Worm (Caenorhabditis elegans) whole organism, L1 larva: ENCODE measurements around the gene sel-2.

Experiments used
- C04F5.9 ChIP-seq: sonication (generic microtip); optimal IDR thresholded peaks from 2 replicates; lab custom pipeline; 2016; ENCODE audit warnings: missing genetic modification characterization, missing compliant biosample characterization
- C16A3.4 ChIP-seq: fragments of 150-350 bp; optimal IDR thresholded peaks from 2 replicates; lab custom pipeline; 2014; ENCODE audit warnings: missing biosample characterization, missing genetic modification characterization
- C34B4.2 ChIP-seq: sonication (generic microtip); optimal IDR thresholded peaks from 2 replicates; lab custom pipeline; 2017; ENCODE audit warnings: mild to moderate bottlenecking, missing genetic modification characterization, missing compliant biosample characterization
- aly-2 ChIP-seq: fragments of 150-350 bp; optimal IDR thresholded peaks from 2 replicates; lab custom pipeline; 2014; ENCODE audit warnings: missing biosample characterization, missing genetic modification characterization
- ama-1 ChIP-seq: fragments of 150-350 bp; optimal IDR thresholded peaks from 2 replicates; lab custom pipeline; 2014
- blmp-1 ChIP-seq: fragments of 150-350 bp; optimal IDR thresholded peaks from 2 replicates; lab custom pipeline; 2014; ENCODE audit warnings: missing biosample characterization, missing genetic modification characterization
- ceh-8 ChIP-seq: fragments of 200-800 bp; sonication (Bioruptor generic); optimal IDR thresholded peaks from 2 replicates; lab custom pipeline; 2018; ENCODE audit warnings: mild to moderate bottlenecking, missing genetic modification characterization, moderate library complexity, missing compliant biosample characterization
- ceh-90 ChIP-seq: sonication (generic microtip); optimal IDR thresholded peaks from 2 replicates; lab custom pipeline; 2016; ENCODE audit warnings: missing genetic modification characterization, missing compliant biosample characterization
- dsc-1 ChIP-seq: sonication (generic microtip); optimal IDR thresholded peaks from 2 replicates; lab custom pipeline; 2016; ENCODE audit warnings: mild to moderate bottlenecking, missing genetic modification characterization, missing compliant biosample characterization
- efl-1 ChIP-seq, 4 experiments: fragments of 150-350 bp; optimal IDR thresholded peaks in 3 of 4; peaks in 1 of 4; 1 replicate in 1 of 4; 2 replicates in 3 of 4; lab custom pipeline; 2014; ENCODE audit warnings: missing biosample characterization in 2 of 4, missing genetic modification characterization in 2 of 4, missing genetic modification reagents in 2 of 4
- efl-3 ChIP-seq: fragments of 200-800 bp; sonication (Bioruptor generic); optimal IDR thresholded peaks from 2 replicates; lab custom pipeline; 2018; ENCODE audit warnings: mild to moderate bottlenecking, missing genetic modification characterization, missing compliant biosample characterization
- elt-2 ChIP-seq: sonication (generic microtip); optimal IDR thresholded peaks from 2 replicates; lab custom pipeline; 2016; ENCODE audit warnings: missing genetic modification characterization, mild to moderate bottlenecking, inconsistent platforms, missing compliant biosample characterization, missing genetic modification reagents
- elt-3 ChIP-seq, 6 experiments: fragments of 150-350 bp in 1 of 6; sonication (generic microtip); optimal IDR thresholded peaks; 2 replicates each; lab custom pipeline; 2017 to 2018; ENCODE audit warnings: missing biosample characterization in 6 of 6, missing genetic modification characterization in 6 of 6, inconsistent platforms in 1 of 6
- ets-5 ChIP-seq: fragments of 200-800 bp; sonication (Bioruptor generic); IDR thresholded peaks from 2 replicates; pipeline ENCODE4 v1.3.6; 2022; ENCODE audit warnings: missing genetic modification characterization, missing compliant biosample characterization
- fkh-10 ChIP-seq: sonication (generic microtip); optimal IDR thresholded peaks from 2 replicates; lab custom pipeline; 2017; ENCODE audit warnings: missing biosample characterization, missing genetic modification reagents, missing genetic modification characterization
- fkh-4 ChIP-seq: sonication (generic microtip); optimal IDR thresholded peaks from 2 replicates; lab custom pipeline; 2016; ENCODE audit warnings: missing compliant biosample characterization, missing genetic modification characterization, borderline replicate concordance
- hlh-17 ChIP-seq: fragments of 200-800 bp; sonication (Bioruptor generic); optimal IDR thresholded peaks from 2 replicates; lab custom pipeline; 2018; ENCODE audit warnings: missing genetic modification characterization, mild to moderate bottlenecking, missing compliant biosample characterization, moderate library complexity, borderline replicate concordance
- hlh-4 ChIP-seq: sonication (generic microtip); optimal IDR thresholded peaks from 2 replicates; lab custom pipeline; 2016; ENCODE audit warnings: mild to moderate bottlenecking, missing genetic modification characterization, missing compliant biosample characterization
- hpl-2 ChIP-seq: fragments of 150-350 bp; optimal IDR thresholded peaks from 2 replicates; lab custom pipeline; 2014; ENCODE audit warnings: missing biosample characterization, missing genetic modification reagents, missing genetic modification characterization
- irx-1 ChIP-seq: sonication (generic microtip); optimal IDR thresholded peaks from 2 replicates; lab custom pipeline; 2016; ENCODE audit warnings: missing genetic modification characterization, missing compliant biosample characterization
- isw-1 ChIP-seq: fragments of 200-800 bp; sonication (Bioruptor generic); IDR thresholded peaks from 2 replicates; pipeline ENCODE4 v1.3.6; 2022; ENCODE audit warnings: missing genetic modification characterization, missing compliant biosample characterization
- jun-1 ChIP-seq: fragments of 150-350 bp; optimal IDR thresholded peaks from 2 replicates; lab custom pipeline; 2014; ENCODE audit warnings: missing biosample characterization, missing genetic modification reagents, missing genetic modification characterization
- lin-13 ChIP-seq: fragments of 150-350 bp; optimal IDR thresholded peaks from 2 replicates; lab custom pipeline; 2014; ENCODE audit warnings: missing biosample characterization, missing genetic modification reagents, missing genetic modification characterization
- lin-14 ChIP-seq: fragments of 200-800 bp; sonication (Bioruptor generic); optimal IDR thresholded peaks from 2 replicates; lab custom pipeline; 2018; ENCODE audit warnings: mild to moderate bottlenecking, missing genetic modification characterization, moderate library complexity, missing compliant biosample characterization
- lin-15B ChIP-seq: fragments of 150-350 bp; sonication (generic microtip); optimal IDR thresholded peaks from 3 replicates; lab custom pipeline; 2014; ENCODE audit warnings: missing biosample characterization, missing genetic modification characterization
- lin-35 ChIP-seq, 2 experiments: fragments of 150-350 bp; optimal IDR thresholded peaks; 2 replicates each; lab custom pipeline; 2014; ENCODE audit warnings: missing biosample characterization in 2 of 2, missing genetic modification characterization in 2 of 2, missing genetic modification reagents in 2 of 2
- lin-39 ChIP-seq: fragments of 150-350 bp; optimal IDR thresholded peaks from 2 replicates; lab custom pipeline; 2014; ENCODE audit warnings: missing biosample characterization, missing genetic modification reagents, missing genetic modification characterization
- lsy-2 ChIP-seq, 2 experiments: fragments of 150-350 bp; optimal IDR thresholded peaks; 2 replicates each; lab custom pipeline; 2014; ENCODE audit warnings: missing biosample characterization in 2 of 2, missing genetic modification characterization in 2 of 2
- mab-9 ChIP-seq: fragments of 200-800 bp; sonication (Bioruptor generic); IDR thresholded peaks from 2 replicates; pipeline ENCODE4 v1.3.6; 2022; ENCODE audit warnings: missing genetic modification reagents, missing genetic modification characterization, missing compliant biosample characterization
- mdl-1 ChIP-seq, 2 experiments: fragments of 150-350 bp; optimal IDR thresholded peaks; 2 replicates each; lab custom pipeline; 2014 to 2017; ENCODE audit warnings: missing biosample characterization in 2 of 2, missing genetic modification characterization in 2 of 2, inconsistent platforms in 1 of 2
- mef-2 ChIP-seq: fragments of 150-350 bp; optimal IDR thresholded peaks from 2 replicates; lab custom pipeline; 2014; ENCODE audit warnings: missing biosample characterization, missing genetic modification characterization
- nhr-11 ChIP-seq: fragments of 150-350 bp; optimal IDR thresholded peaks from 2 replicates; lab custom pipeline; 2014; ENCODE audit warnings: missing biosample characterization, missing genetic modification characterization
- nhr-19 ChIP-seq: fragments of 200-800 bp; sonication (Bioruptor generic); conservative IDR thresholded peaks from 2 replicates; pipeline ENCODE4 v1.3.6; 2022; ENCODE audit warnings: missing genetic modification characterization, missing compliant biosample characterization
- nhr-237 ChIP-seq: fragments of 150-350 bp; optimal IDR thresholded peaks from 2 replicates; lab custom pipeline; 2014; ENCODE audit warnings: missing biosample characterization, missing genetic modification characterization
- nhr-28 ChIP-seq: fragments of 150-350 bp; optimal IDR thresholded peaks from 2 replicates; lab custom pipeline; 2014; ENCODE audit warnings: missing biosample characterization, missing genetic modification characterization
- nhr-47 ChIP-seq: sonication (generic microtip); optimal IDR thresholded peaks from 2 replicates; lab custom pipeline; 2016; ENCODE audit warnings: mild to moderate bottlenecking, missing genetic modification characterization, moderate library complexity, missing compliant biosample characterization
- nhr-71 ChIP-seq: sonication (generic microtip); optimal IDR thresholded peaks from 2 replicates; lab custom pipeline; 2016; ENCODE audit warnings: mild to moderate bottlenecking, missing genetic modification characterization, moderate library complexity, missing compliant biosample characterization
- nhr-90 ChIP-seq: sonication (generic microtip); optimal IDR thresholded peaks from 2 replicates; lab custom pipeline; 2016; ENCODE audit warnings: mild to moderate bottlenecking, missing genetic modification characterization, missing compliant biosample characterization; ENCODE audit not compliant: poor library complexity
- snu-23 ChIP-seq: sonication (generic microtip); optimal IDR thresholded peaks from 2 replicates; lab custom pipeline; 2016; ENCODE audit warnings: missing genetic modification characterization, missing compliant biosample characterization
- sox-4 ChIP-seq: sonication (generic microtip); optimal IDR thresholded peaks from 2 replicates; lab custom pipeline; 2016; ENCODE audit warnings: missing genetic modification characterization, missing compliant biosample characterization
- sup-37 ChIP-seq: fragments of 200-800 bp; sonication (Bioruptor generic); optimal IDR thresholded peaks from 2 replicates; lab custom pipeline; 2018; ENCODE audit warnings: mild to moderate bottlenecking, missing genetic modification characterization, missing compliant biosample characterization
- tbx-2 ChIP-seq: sonication (generic microtip); optimal IDR thresholded peaks from 2 replicates; lab custom pipeline; 2016; ENCODE audit warnings: missing genetic modification characterization, missing compliant biosample characterization
- tlp-1 ChIP-seq: fragments of 150-350 bp; optimal IDR thresholded peaks from 2 replicates; lab custom pipeline; 2014; ENCODE audit warnings: missing biosample characterization, missing genetic modification characterization
- unc-30 ChIP-seq: sonication (generic microtip); optimal IDR thresholded peaks from 2 replicates; lab custom pipeline; 2017; ENCODE audit warnings: missing biosample characterization, missing genetic modification characterization
- unc-62 ChIP-seq: fragments of 150-350 bp; optimal IDR thresholded peaks from 2 replicates; lab custom pipeline; 2014; ENCODE audit warnings: missing biosample characterization, missing genetic modification reagents, missing genetic modification characterization
- unc-98 ChIP-seq: fragments of 200-800 bp; sonication (Bioruptor generic); IDR thresholded peaks from 2 replicates; pipeline ENCODE4 v1.3.6; 2022; ENCODE audit warnings: missing genetic modification characterization, missing compliant biosample characterization
- zip-4 ChIP-seq: fragments of 200-800 bp; sonication (Bioruptor generic); optimal IDR thresholded peaks from 2 replicates; lab custom pipeline; 2018; ENCODE audit warnings: mild to moderate bottlenecking, missing genetic modification characterization, moderate library complexity, missing compliant biosample characterization
- ztf-11 ChIP-seq, 2 experiments: sonication (generic microtip); optimal IDR thresholded peaks; 2 replicates each; lab custom pipeline; 2016 to 2017; ENCODE audit warnings: missing genetic modification characterization in 2 of 2, missing biosample characterization in 1 of 2, missing compliant biosample characterization in 1 of 2
- ztf-4 ChIP-seq: fragments of 150-350 bp; optimal IDR thresholded peaks from 2 replicates; lab custom pipeline; 2014; ENCODE audit warnings: missing biosample characterization, missing genetic modification characterization

The sel-2 gene

ce11 chrIII:4553316-4553715, 58.9 kb downstream of the sel-2 start, which contains the start of gene imph-1:
Gene imph-1 (plus strand): TSS chrIII:4553616.
- TF ChIP-seq snu-23 (no peak), efl-1 (optimal IDR thresholded peaks at IDR 0.05; lab: Kevin White, UChicago) (no peak), efl-1 (GFP tag; optimal IDR thresholded peaks at IDR 0.05 in 1 of 2; lab: Kevin White, UChicago) (peak in 1 of 2 experiments; percentile 37)

- TF ChIP-seq blmp-1 (tag; lab: Kevin White, UChicago) = peak; percentile 13
- TF ChIP-seq elt-2 (tag; lab: Kevin White, UChicago) = peak; percentile 17
- no peak for TF ChIP-seq nhr-71
Observed at ce11 chrIII:4552872-4553271, 59.3 kb downstream of the sel-2 start.

- TF ChIP-seq unc-62 (no peak), hlh-17 (GFP tag; lab: Kevin White, UChicago) (no peak), ztf-11 (tag; optimal IDR thresholded peaks at IDR 0.05; lab: Kevin White, UChicago) (no peak), unc-30 (tag; lab: Kevin White, UChicago) (no peak), zip-4 (GFP tag; lab: Kevin White, UChicago) (no peak), C34B4.2 (tag; lab: Kevin White, UChicago) (no peak), fkh-4 (no peak), ceh-90 (tag; lab: Kevin White, UChicago) (no peak), blmp-1 (tag; lab: Kevin White, UChicago) (no peak), isw-1 (GFP tag; lab: Robert Waterston, UW) (no peak; the same call in 1 of the 2 replicates), tlp-1 (tag; lab: Kevin White, UChicago) (no peak), efl-3 (no peak), sup-37 (no peak), lin-39 (tag; lab: Kevin White, UChicago) (no peak), lin-14 (GFP tag; lab: Kevin White, UChicago) (peak; percentile 97), ztf-4 (tag; lab: Kevin White, UChicago) (peak; percentile 20), mab-9 (GFP tag; lab: Robert Waterston, UW) (no peak), hlh-4 (tag; lab: Kevin White, UChicago) (no peak), unc-98 (no peak), lin-35 (GFP tag; optimal IDR thresholded peaks at IDR 0.05; lab: Kevin White, UChicago) (peak; percentile 65 to 71), nhr-19 (GFP tag; lab: Robert Waterston, UW) (peak; percentile 64), tbx-2 (tag; lab: Kevin White, UChicago) (peak; percentile 60), ceh-8 (GFP tag; lab: Kevin White, UChicago) (no peak), nhr-47 (tag; lab: Kevin White, UChicago) (peak; percentile 44), elt-3 (tag; optimal IDR thresholded peaks at IDR 0.05; lab: Kevin White, UChicago) (peak in 1 of 6 experiments; percentile 39), jun-1 (peak; percentile 57), fkh-10 (GFP tag; lab: Kevin White, UChicago) (no peak), mef-2 (tag; lab: Kevin White, UChicago) (no peak), lin-13 (peak; percentile 16), nhr-237 (no peak), nhr-11 (tag; lab: Kevin White, UChicago) (no peak), irx-1 (tag; lab: Kevin White, UChicago) (peak; percentile 14), nhr-90 (peak; percentile 24), C04F5.9 (tag; lab: Kevin White, UChicago) (no peak), hpl-2 (GFP tag; lab: Kevin White, UChicago) (no peak), mdl-1 (tag; optimal IDR thresholded peaks at IDR 0.05; lab: Kevin White, UChicago) (peak in 1 of 2 experiments; percentile 57), lin-15B (tag; lab: Kevin White, UChicago) (no peak), ets-5 (GFP tag; lab: Robert Waterston, UW) (no peak), dsc-1 (tag; lab: Kevin White, UChicago) (peak; percentile 23), sox-4 (tag; lab: Kevin White, UChicago) (no peak), nhr-28 (tag; lab: Kevin White, UChicago) (no peak), lsy-2 (tag; optimal IDR thresholded peaks at IDR 0.05; lab: Kevin White, UChicago) (peak; percentile 48 to 77), ama-1 (lab: Kevin White, UChicago) (no peak), C16A3.4 (peak; percentile 48), aly-2 (tag; lab: Kevin White, UChicago) (no peak)
Observed at ce11 chrIII:4551963-4552362, 60.2 kb downstream of the sel-2 start.
